Fruit fly (Drosophila melanogaster): ENCODE results near the gene CG4835.

CG4835 gene

dm6 chr3L:5479490-5479889 is at the start of gene CG4835:
TSS of gene CG4835 (plus strand) at chr3L:5479790.
- no peak for TF ChIP-seq noc (tag; optimal IDR thresholded peaks at IDR 0.05)

dm6 chr3L:5447087-5447486 is 32.5 kb upstream of the CG4835 start:
- no peak for TF ChIP-seq noc (tag; optimal IDR thresholded peaks at IDR 0.05)

dm6 chr3L:5447843-5448242 is 31.7 kb upstream of the CG4835 start:
- TF ChIP-seq noc (tag; optimal IDR thresholded peaks at IDR 0.05), result no peak

- TF ChIP-seq noc (tag; optimal IDR thresholded peaks at IDR 0.05), result no peak
These were observed 27.0 kb upstream of the CG4835 start for dm6 chr3L:5452490-5453030.

- TF ChIP-seq noc (tag; optimal IDR thresholded peaks at IDR 0.05), result no peak
These were observed 19.3 kb downstream of the CG4835 start, which contains the start of gene blanks for dm6 chr3L:5498858-5499257. TSS of gene blanks (minus strand) at chr3L:5498958.

- no peak for TF ChIP-seq noc (tag; optimal IDR thresholded peaks at IDR 0.05)
These were observed 31.2 kb downstream of the CG4835 start, which contains the start of gene CG34342 for dm6 chr3L:5510760-5511159. TSS of gene CG34342 (minus strand) at chr3L:5510860.

dm6 chr3L:5511959-5512358 is 32.4 kb downstream of the CG4835 start:
- TF ChIP-seq noc (tag; optimal IDR thresholded peaks at IDR 0.05), result no peak

- no peak for TF ChIP-seq noc (tag; optimal IDR thresholded peaks at IDR 0.05)
These were observed 43.4 kb downstream of the CG4835 start for dm6 chr3L:5522904-5523428.

- TF ChIP-seq noc (tag; optimal IDR thresholded peaks at IDR 0.05), result no peak
These were observed 49.7 kb downstream of the CG4835 start, which contains the start of gene Lkr for dm6 chr3L:5529241-5529640. TSS of gene Lkr (minus strand) at chr3L:5529341.

All from whole organism, larva.